Worm (Caenorhabditis elegans) whole organism, mixed stage, embryonic: ENCODE results near the gene eak-4.
"Not testable (repeated sequence)": the region's sequence is repeated elsewhere in the genome, so short reads cannot be mapped to it uniquely, and the experiment has no call there.

Source experiments
- M03D4.4 ChIP-seq: sonication (generic microtip); optimal IDR thresholded peaks from 2 replicates; lab custom pipeline; 2017; ENCODE audit warnings: mild to moderate bottlenecking, missing genetic modification characterization, missing compliant biosample characterization
- blmp-1 ChIP-seq: fragments of 150-350 bp; optimal IDR thresholded peaks from 2 replicates; lab custom pipeline; 2014; ENCODE audit warnings: missing biosample characterization, missing genetic modification characterization
- drap-1 ChIP-seq: fragments of 200-800 bp; sonication (Bioruptor generic); optimal IDR thresholded peaks from 3 replicates; lab custom pipeline; 2018; ENCODE audit warnings: mild to moderate bottlenecking, missing genetic modification characterization, missing compliant biosample characterization
- lin-32 ChIP-seq: fragments of 200-800 bp; sonication (Bioruptor generic); optimal IDR thresholded peaks from 2 replicates; lab custom pipeline; 2018; ENCODE audit warnings: mild to moderate bottlenecking, missing genetic modification characterization, missing compliant biosample characterization
- nhr-2 ChIP-seq: fragments of 150-350 bp; optimal IDR thresholded peaks from 2 replicates; lab custom pipeline; 2014; ENCODE audit warnings: missing biosample characterization, missing genetic modification characterization
- ztf-11 ChIP-seq: fragments of 150-350 bp; optimal IDR thresholded peaks from 2 replicates; lab custom pipeline; 2014; ENCODE audit warnings: missing biosample characterization, missing genetic modification characterization

- TF ChIP-seq M03D4.4 (tag; lab: Kevin White, UChicago); ztf-11 (tag; lab: Kevin White, UChicago); drap-1 (GFP tag; lab: Kevin White, UChicago); lin-32 (GFP tag; lab: Kevin White, UChicago); blmp-1; nhr-2 (tag; lab: Kevin White, UChicago): not testable (repeated sequence)
These were observed 40.8 kb downstream of the eak-4 start, which contains the start of gene T04A11.4 for ce11 chrIV:12484479-12484878.
